Fruit fly (Drosophila melanogaster) whole organism, embryonic: ENCODE data around the gene CG32845.
A peak's percentile ranks its signal among the peaks of the same experiment; 100 is the strongest.

Source experiments
- CG10431 ChIP-seq: fragments of 200-800 bp; sonication (Bioruptor generic); optimal IDR thresholded peaks from 3 replicates; lab custom pipeline; 2018; ENCODE audit warnings: missing biosample characterization, mild to moderate bottlenecking, missing genetic modification characterization
- CG11093 ChIP-seq: fragments of 200-800 bp; sonication (Bioruptor generic); IDR thresholded peaks from 3 replicates; pipeline ENCODE4 v1.3.6; 2022; ENCODE audit warnings: missing biosample characterization, missing genetic modification characterization
- CG15479 ChIP-seq: fragments of 200-800 bp; sonication (Bioruptor generic); optimal IDR thresholded peaks from 3 replicates; lab custom pipeline; 2019; ENCODE audit warnings: missing biosample characterization, mild to moderate bottlenecking, missing genetic modification characterization, moderate library complexity
- CG15601 ChIP-seq: fragments of 200-800 bp; sonication (Bioruptor generic); optimal IDR thresholded peaks from 3 replicates; lab custom pipeline; 2019; ENCODE audit warnings: missing biosample characterization, mild to moderate bottlenecking, missing genetic modification characterization, moderate library complexity
- CG17359 ChIP-seq: fragments of 200-800 bp; sonication (Bioruptor generic); optimal IDR thresholded peaks from 3 replicates; lab custom pipeline; 2018; ENCODE audit warnings: missing biosample characterization, mild to moderate bottlenecking, missing genetic modification characterization, moderate library complexity
- CG17612 ChIP-seq: fragments of 200-800 bp; sonication (Bioruptor generic); IDR thresholded peaks from 2 replicates; pipeline ENCODE4 v1.3.6; 2022; ENCODE audit warnings: missing biosample characterization, missing genetic modification characterization
- CG17829 ChIP-seq: fragments of 200-800 bp; optimal IDR thresholded peaks from 2 replicates; lab custom pipeline; 2019; ENCODE audit warnings: missing biosample characterization, mild to moderate bottlenecking, missing genetic modification characterization, moderate library complexity
- CG17912 ChIP-seq: fragments of 200-800 bp; sonication (Bioruptor generic); optimal IDR thresholded peaks from 2 replicates; lab custom pipeline; 2018; ENCODE audit warnings: missing biosample characterization, mild to moderate bottlenecking, missing genetic modification characterization
- CG18476 ChIP-seq: fragments of 200-800 bp; sonication (Bioruptor generic); optimal IDR thresholded peaks from 2 replicates; lab custom pipeline; 2016; ENCODE audit warnings: missing biosample characterization, mild to moderate bottlenecking, missing genetic modification characterization
- CG31388 ChIP-seq: fragments of 200-800 bp; sonication (Bioruptor generic); optimal IDR thresholded peaks from 2 replicates; lab custom pipeline; 2016; ENCODE audit warnings: missing biosample characterization, missing genetic modification characterization
- CG3163 ChIP-seq: fragments of 200-800 bp; sonication (Bioruptor generic); optimal IDR thresholded peaks from 3 replicates; lab custom pipeline; 2016; ENCODE audit warnings: missing biosample characterization, missing genetic modification characterization
- CG3281 ChIP-seq: fragments of 200-800 bp; sonication (Bioruptor generic); optimal IDR thresholded peaks from 3 replicates; lab custom pipeline; 2017; ENCODE audit warnings: missing biosample characterization, mild to moderate bottlenecking, missing genetic modification characterization
- CG3407 ChIP-seq: fragments of 200-800 bp; sonication (Bioruptor generic); optimal IDR thresholded peaks from 2 replicates; lab custom pipeline; 2018; ENCODE audit warnings: missing biosample characterization, mild to moderate bottlenecking, missing genetic modification characterization
- CG34376 ChIP-seq: fragments of 200-800 bp; sonication (Bioruptor generic); optimal IDR thresholded peaks from 2 replicates; lab custom pipeline; 2018; ENCODE audit warnings: missing biosample characterization, mild to moderate bottlenecking, missing genetic modification characterization
- CG34422 ChIP-seq: fragments of 200-800 bp; sonication (Bioruptor generic); IDR thresholded peaks from 3 replicates; pipeline ENCODE4 v1.3.6; 2022; ENCODE audit warnings: missing biosample characterization, missing genetic modification characterization
- CG4707 ChIP-seq: fragments of 200-800 bp; sonication (Bioruptor generic); optimal IDR thresholded peaks from 2 replicates; lab custom pipeline; 2018; ENCODE audit warnings: missing biosample characterization, mild to moderate bottlenecking, missing genetic modification characterization, moderate library complexity
- CG4730 ChIP-seq: fragments of 200-800 bp; sonication (Bioruptor generic); IDR thresholded peaks from 2 replicates; pipeline ENCODE4 v1.3.6; 2022; ENCODE audit warnings: missing biosample characterization, missing genetic modification characterization
- CG5180 ChIP-seq: fragments of 200-800 bp; sonication (Bioruptor generic); optimal IDR thresholded peaks from 3 replicates; lab custom pipeline; 2017; ENCODE audit warnings: missing biosample characterization, missing genetic modification characterization, mild to moderate bottlenecking, moderate library complexity, missing genetic modification reagents
- CG6254 ChIP-seq: fragments of 200-800 bp; sonication (Bioruptor generic); optimal IDR thresholded peaks from 3 replicates; lab custom pipeline; 2017; ENCODE audit warnings: mild to moderate bottlenecking, missing biosample characterization, missing genetic modification reagents, missing genetic modification characterization
- CG7928 ChIP-seq: fragments of 200-800 bp; sonication (Bioruptor generic); optimal IDR thresholded peaks from 2 replicates; lab custom pipeline; 2017; ENCODE audit warnings: missing biosample characterization, mild to moderate bottlenecking, missing genetic modification characterization
- CG7963 ChIP-seq: fragments of 200-800 bp; sonication (Bioruptor generic); IDR thresholded peaks from 3 replicates; pipeline ENCODE4 v1.3.6; 2022; ENCODE audit warnings: missing biosample characterization, missing genetic modification characterization; ENCODE audit not compliant: partially characterized antibody
- Chrac-16 ChIP-seq: fragments of 200-800 bp; sonication (Bioruptor generic); optimal IDR thresholded peaks from 3 replicates; lab custom pipeline; 2016; ENCODE audit warnings: missing biosample characterization, missing genetic modification characterization
- Doc2 ChIP-seq: fragments of 200-800 bp; sonication (Bioruptor generic); IDR thresholded peaks from 2 replicates; pipeline ENCODE4 v1.3.6; 2022; ENCODE audit warnings: missing biosample characterization, missing genetic modification characterization
- Fer2 ChIP-seq: fragments of 200-800 bp; sonication (Bioruptor generic); optimal IDR thresholded peaks from 2 replicates; lab custom pipeline; 2018; ENCODE audit warnings: missing biosample characterization, mild to moderate bottlenecking, missing genetic modification characterization, moderate library complexity
- GATAe ChIP-seq: fragments of 200-800 bp; sonication (Bioruptor generic); conservative IDR thresholded peaks from 2 replicates; pipeline ENCODE4 v1.3.6; 2022; ENCODE audit warnings: missing biosample characterization, missing genetic modification characterization
- Hr78 ChIP-seq, 2 experiments: fragments of 200-800 bp in 1 of 2; fragments of >200 bp in 1 of 2; sonication (Bioruptor generic) in 1 of 2; optimal IDR thresholded peaks; 2 replicates each; lab custom pipeline; 2017 to 2019; ENCODE audit warnings: missing biosample characterization in 2 of 2, missing genetic modification characterization in 2 of 2, mild to moderate bottlenecking in 1 of 2, moderate library complexity in 1 of 2
- Lhr ChIP-seq: fragments of 200-800 bp; sonication (Bioruptor generic); optimal IDR thresholded peaks from 3 replicates; lab custom pipeline; 2017; ENCODE audit warnings: mild to moderate bottlenecking, missing biosample characterization, missing genetic modification reagents, missing genetic modification characterization
- Med ChIP-seq: fragments of 200-800 bp; sonication (Bioruptor generic); peaks from one replicate; lab custom pipeline; 2016; ENCODE audit warnings: missing biosample characterization, missing genetic modification characterization, mild to moderate bottlenecking, inconsistent platforms, moderate library complexity
- Rx ChIP-seq: fragments of 200-800 bp; sonication (Bioruptor generic); IDR thresholded peaks from 2 replicates; pipeline ENCODE4 v1.3.6; 2022; ENCODE audit warnings: missing biosample characterization, missing genetic modification characterization
- disco-r ChIP-seq: fragments of 200-800 bp; sonication (Bioruptor generic); optimal IDR thresholded peaks from 2 replicates; lab custom pipeline; 2016; ENCODE audit warnings: missing biosample characterization, missing genetic modification characterization
- eve ChIP-seq, 2 experiments: fragments of >200 bp; optimal IDR thresholded peaks; 2 replicates each; lab custom pipeline; 2017; ENCODE audit warnings: missing biosample characterization in 2 of 2, missing genetic modification characterization in 2 of 2
- gt ChIP-seq: fragments of 200-800 bp; sonication (Bioruptor generic); IDR thresholded peaks from 2 replicates; pipeline ENCODE4 v1.3.6; 2022; ENCODE audit warnings: missing biosample characterization, missing genetic modification characterization
- hkb ChIP-seq, 2 experiments: fragments of 200-800 bp in 1 of 2; fragments of >200 bp in 1 of 2; sonication (Bioruptor generic) in 1 of 2; IDR thresholded peaks in 1 of 2; optimal IDR thresholded peaks in 1 of 2; 2 replicates each; pipeline versions ENCODE4 v1.3.6 to Lab custom; 2017 to 2022; ENCODE audit warnings: missing biosample characterization in 1 of 2, missing genetic modification characterization in 1 of 2
- knrl ChIP-seq: fragments of 200-800 bp; sonication (Bioruptor generic); IDR thresholded peaks from 3 replicates; pipeline ENCODE4 v1.3.6; 2022; ENCODE audit warnings: missing biosample characterization, missing genetic modification characterization; ENCODE audit not compliant: partially characterized antibody
- lab ChIP-seq: fragments of 200-800 bp; sonication (Bioruptor generic); optimal IDR thresholded peaks from 3 replicates; lab custom pipeline; 2017; ENCODE audit warnings: missing biosample characterization, missing genetic modification characterization, mild to moderate bottlenecking, moderate library complexity, missing genetic modification reagents
- lilli ChIP-seq: fragments of 200-800 bp; sonication (Bioruptor generic); optimal IDR thresholded peaks from 3 replicates; lab custom pipeline; 2016; ENCODE audit warnings: missing biosample characterization, missing genetic modification characterization
- luna ChIP-seq: fragments of 200-800 bp; sonication (Bioruptor generic); optimal IDR thresholded peaks from 2 replicates; lab custom pipeline; 2016; ENCODE audit warnings: missing biosample characterization, missing genetic modification characterization
- onecut ChIP-seq: fragments of 200-800 bp; sonication (Bioruptor generic); IDR thresholded peaks from 2 replicates; pipeline ENCODE4 v1.3.6; 2022; ENCODE audit warnings: missing biosample characterization, missing genetic modification characterization
- pho ChIP-seq: fragments of 200-800 bp; sonication (Bioruptor generic); optimal IDR thresholded peaks from 2 replicates; lab custom pipeline; 2016; ENCODE audit warnings: missing biosample characterization, missing genetic modification characterization
- pros ChIP-seq: fragments of 200-800 bp; sonication (Bioruptor generic); optimal IDR thresholded peaks from 3 replicates; lab custom pipeline; 2019; ENCODE audit warnings: missing biosample characterization, mild to moderate bottlenecking, missing genetic modification characterization, moderate library complexity
- ranshi ChIP-seq: fragments of 200-800 bp; sonication (Bioruptor generic); IDR thresholded peaks from 2 replicates; pipeline ENCODE4 v1.3.6; 2022; ENCODE audit warnings: missing biosample characterization, missing genetic modification characterization
- sd ChIP-seq: fragments of 200-800 bp; sonication (Bioruptor generic); optimal IDR thresholded peaks from 3 replicates; lab custom pipeline; 2018; ENCODE audit warnings: missing biosample characterization, mild to moderate bottlenecking, missing genetic modification characterization, moderate library complexity
- sob ChIP-seq: fragments of 200-800 bp; sonication (Bioruptor generic); IDR thresholded peaks from 2 replicates; pipeline ENCODE4 v1.3.6; 2022; ENCODE audit warnings: missing biosample characterization, missing genetic modification characterization
- sr ChIP-seq: fragments of 200-800 bp; sonication (Bioruptor generic); IDR thresholded peaks from 3 replicates; pipeline ENCODE4 v1.3.6; 2022; ENCODE audit warnings: missing biosample characterization, missing genetic modification characterization
- stwl ChIP-seq: fragments of 200-800 bp; sonication (Bioruptor generic); optimal IDR thresholded peaks from 3 replicates; lab custom pipeline; 2018; ENCODE audit warnings: missing biosample characterization, mild to moderate bottlenecking, missing genetic modification characterization, moderate library complexity
- yki ChIP-seq: fragments of >200 bp; optimal IDR thresholded peaks from 3 replicates; lab custom pipeline; 2018
- zen ChIP-seq: fragments of 200-800 bp; sonication (Bioruptor generic); optimal IDR thresholded peaks from 3 replicates; lab custom pipeline; 2018; ENCODE audit warnings: missing biosample characterization, mild to moderate bottlenecking, missing genetic modification characterization, moderate library complexity

CG32845 gene

dm6 chr3L:247482-248225, 25.5 kb downstream of the CG32845 start, which contains the start of gene mthl14 (continued):
- no peak for TF ChIP-seq CG3407 (GFP tag; lab: Kevin White, UChicago)
- no peak for TF ChIP-seq hkb (optimal IDR thresholded peaks at IDR 0.05; lab: Kevin White, UChicago)
- no peak for TF ChIP-seq hkb (GFP tag; IDR thresholded peaks at IDR 0.05; lab: Robert Waterston, UW)
- TF ChIP-seq CG10431 (GFP tag; lab: Kevin White, UChicago) = peak; percentile 1
- TF ChIP-seq disco-r = no peak
- TF ChIP-seq Med (GFP tag; lab: Kevin White, UChicago) = peak; percentile 45
- TF ChIP-seq CG15601 = peak; percentile 50
- TF ChIP-seq GATAe (GFP tag; lab: Robert Waterston, UW) = peak; percentile 63; the same call in 1 of the 2 replicates
- no peak for TF ChIP-seq CG34422 (GFP tag; lab: Robert Waterston, UW)
- no peak for TF ChIP-seq CG6254 (GFP tag; lab: Kevin White, UChicago)
- TF ChIP-seq CG7928 (GFP tag; lab: Kevin White, UChicago) = peak; percentile 45
- TF ChIP-seq CG17359 (tag; lab: Kevin White, UChicago) = peak; percentile 37
- TF ChIP-seq stwl (tag; lab: Kevin White, UChicago) = peak; percentile 23
- TF ChIP-seq luna (GFP tag; lab: Kevin White, UChicago) = no peak
- no peak for TF ChIP-seq knrl (GFP tag; lab: Robert Waterston, UW)
- TF ChIP-seq CG15479 (GFP tag; lab: Kevin White, UChicago) = peak; percentile 37
- TF ChIP-seq pros = peak; percentile 31
- peak in 1 of 2 experiments; percentile 51 for TF ChIP-seq eve (GFP tag; optimal IDR thresholded peaks at IDR 0.05; lab: Kevin White, UChicago)
- TF ChIP-seq Lhr (GFP tag; lab: Kevin White, UChicago) = peak; percentile 3
- peak; percentile 1 for TF ChIP-seq CG3281 (GFP tag; lab: Kevin White, UChicago)
- TF ChIP-seq, all 482 proteins: peak for 26

- TF ChIP-seq sob (0 out of 2 replicates have a peak, but pooled peaks have one; percentile 42), CG17829 (tag; lab: Kevin White, UChicago) (peak; percentile 49), CG4707 (GFP tag; lab: Kevin White, UChicago) (no peak), CG17912 (GFP tag; lab: Kevin White, UChicago) (peak; percentile 67), CG3407 (GFP tag; lab: Kevin White, UChicago) (no peak), zen (tag; lab: Kevin White, UChicago) (peak; percentile 54), gt (no peak), onecut (no peak; the same call in none of the 2 replicates), CG17612 (GFP tag; lab: Robert Waterston, UW) (no peak), CG7963 (GFP tag; lab: Robert Waterston, UW) (peak; percentile 80), sd (tag; lab: Kevin White, UChicago) (no peak), CG10431 (GFP tag; lab: Kevin White, UChicago) (no peak), lab (GFP tag; lab: Kevin White, UChicago) (no peak), CG11093 (GFP tag; lab: Robert Waterston, UW) (no peak), CG31388 (GFP tag; lab: Kevin White, UChicago) (no peak), Fer2 (tag; lab: Kevin White, UChicago) (no peak), pho (GFP tag; lab: Kevin White, UChicago) (peak; percentile 73), CG34376 (peak; percentile 52), CG3163 (GFP tag; lab: Kevin White, UChicago) (no peak), lilli (GFP tag; lab: Kevin White, UChicago) (peak; percentile 58), CG5180 (GFP tag; lab: Kevin White, UChicago) (peak; percentile 85), Doc2 (GFP tag; lab: Robert Waterston, UW) (no peak), Hr78 (GFP tag; optimal IDR thresholded peaks at IDR 0.05; lab: Kevin White, UChicago) (no peak), Rx (GFP tag; lab: Robert Waterston, UW) (0 out of 2 replicates have a peak, but pooled peaks have one; percentile 3), CG4730 (GFP tag; lab: Robert Waterston, UW) (no peak), ranshi (GFP tag; lab: Robert Waterston, UW) (no peak), sr (GFP tag; lab: Robert Waterston, UW) (no peak), Chrac-16 (GFP tag; lab: Kevin White, UChicago) (peak; percentile 27), CG18476 (GFP tag; lab: Kevin White, UChicago) (no peak), yki (lab: Kevin White, UChicago) (no peak)
Measured at dm6 chr3L:246644-247199, 26.5 kb downstream of the CG32845 start.
